Worm (Caenorhabditis elegans): ENCODE measurements around the gene scl-23.

ce11 chrIV:139652-140051 lies 49.8 kb upstream of the scl-23 start:
- TF ChIP-seq jun-1 (tag; optimal IDR thresholded peaks at IDR 0.05) = no peak
- TF ChIP-seq lin-13 (GFP tag; optimal IDR thresholded peaks at IDR 0.05) = no peak
- TF ChIP-seq unc-86 (tag; optimal IDR thresholded peaks at IDR 0.05) = no peak
- TF ChIP-seq nhr-12 (tag; optimal IDR thresholded peaks at IDR 0.05) = no peak
- TF ChIP-seq dpl-1 (GFP tag; optimal IDR thresholded peaks at IDR 0.05) = no peak
- TF ChIP-seq nhr-237 (tag; optimal IDR thresholded peaks at IDR 0.05) = no peak
